Worm (Caenorhabditis elegans) whole organism, L1 larva: ENCODE data around the gene K11H12.10.
A peak's percentile ranks its signal among the peaks of the same experiment; 100 is the strongest.

Source experiments
- ama-1 ChIP-seq: fragments of 150-350 bp; optimal IDR thresholded peaks from 2 replicates; lab custom pipeline; 2014
- dpl-1 ChIP-seq, 3 experiments: fragments of 150-350 bp in 2 of 3; sonication (generic microtip) in 1 of 3; optimal IDR thresholded peaks; 2 replicates each; lab custom pipeline; 2014 to 2017; ENCODE audit warnings: missing biosample characterization in 3 of 3, missing genetic modification characterization in 3 of 3, missing genetic modification reagents in 3 of 3
- fkh-10 ChIP-seq: sonication (generic microtip); optimal IDR thresholded peaks from 2 replicates; lab custom pipeline; 2017; ENCODE audit warnings: missing biosample characterization, missing genetic modification reagents, missing genetic modification characterization
- jun-1 ChIP-seq: fragments of 150-350 bp; optimal IDR thresholded peaks from 2 replicates; lab custom pipeline; 2014; ENCODE audit warnings: missing biosample characterization, missing genetic modification reagents, missing genetic modification characterization
- mab-9 ChIP-seq: fragments of 200-800 bp; sonication (Bioruptor generic); IDR thresholded peaks from 2 replicates; pipeline ENCODE4 v1.3.6; 2022; ENCODE audit warnings: missing genetic modification reagents, missing genetic modification characterization, missing compliant biosample characterization
- nhr-12 ChIP-seq: sonication (generic microtip); optimal IDR thresholded peaks from 2 replicates; lab custom pipeline; 2017; ENCODE audit warnings: missing biosample characterization, missing genetic modification characterization
- rnt-1 ChIP-seq: sonication (generic microtip); optimal IDR thresholded peaks from 2 replicates; lab custom pipeline; 2016; ENCODE audit warnings: mild to moderate bottlenecking, missing genetic modification characterization, moderate library complexity, missing compliant biosample characterization
- skn-1 ChIP-seq: fragments of 150-350 bp; optimal IDR thresholded peaks from 2 replicates; lab custom pipeline; 2014; ENCODE audit warnings: missing biosample characterization, missing genetic modification characterization

- TF ChIP-seq ama-1 (lab: Kevin White, UChicago) (peak; percentile 91), nhr-12 (tag; lab: Kevin White, UChicago) (peak; percentile 59), fkh-10 (GFP tag; lab: Kevin White, UChicago) (peak; percentile 99), dpl-1 (GFP tag; optimal IDR thresholded peaks at IDR 0.05; lab: Kevin White, UChicago) (peak; percentile 93 to 95 (median 94)), rnt-1 (tag; lab: Kevin White, UChicago) (peak; percentile 100), mab-9 (GFP tag; lab: Robert Waterston, UW) (peak; percentile 99), jun-1 (tag; lab: Kevin White, UChicago) (peak; percentile 98), skn-1 (peak; percentile 97)
Observed at ce11 chrIV:654526-655440, 21.1 kb upstream of the K11H12.10 start, which contains the start of the genes rpl-15 and K11H12.8.
